Fruit fly (Drosophila melanogaster) whole organism: ENCODE results near the gene CG4970.

ENCODE experiments used
- CG8478 ChIP-seq: fragments of >200 bp; optimal IDR thresholded peaks from 2 replicates; lab custom pipeline; 2018; ENCODE audit warnings: inconsistent platforms
- Dll ChIP-seq: fragments of >200 bp; optimal IDR thresholded peaks from 2 replicates; lab custom pipeline; 2017
- EcR ChIP-seq, 2 experiments: fragments of >200 bp; optimal IDR thresholded peaks; 2 replicates each; lab custom pipeline; 2017; ENCODE audit warnings: missing biosample characterization in 2 of 2, missing genetic modification characterization in 2 of 2, missing genetic modification reagents in 2 of 2
- pan ChIP-seq: fragments of >200 bp; optimal IDR thresholded peaks from 2 replicates; lab custom pipeline; 2017
- psq ChIP-seq: fragments of >200 bp; optimal IDR thresholded peaks from 2 replicates; lab custom pipeline; 2017
- usp ChIP-seq: fragments of >200 bp; optimal IDR thresholded peaks from 2 replicates; lab custom pipeline; 2017; ENCODE audit warnings: missing biosample characterization, missing genetic modification characterization, mixed read lengths

DNA sequence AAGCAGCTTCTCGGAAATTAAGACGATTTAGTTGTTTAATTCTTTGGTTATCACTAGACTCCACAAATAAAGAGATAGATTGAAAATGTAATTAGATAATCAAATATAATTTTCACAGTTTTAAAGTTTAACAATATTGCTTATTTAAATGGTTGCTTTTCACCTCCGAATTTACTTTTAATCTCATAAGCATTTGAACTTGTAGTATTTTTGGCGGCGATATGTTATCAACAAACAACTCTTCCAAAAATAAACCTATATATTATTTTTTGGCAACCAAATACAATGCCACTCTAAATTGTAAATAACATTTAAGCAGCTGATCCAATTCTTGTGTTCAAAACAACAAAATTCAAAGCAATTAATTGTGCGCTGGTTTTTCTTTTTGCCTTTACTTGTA is 32.8 kb upstream of the CG4970 start, which contains the start of the genes CG43355 and sala:
- TF ChIP-seq pan (lab: Kevin White, UChicago), result no peak
- no peak for TF ChIP-seq psq (lab: Kevin White, UChicago)
- TF ChIP-seq usp, result no peak
- TF ChIP-seq CG8478 (lab: Kevin White, UChicago), result no peak
- no peak for TF ChIP-seq EcR (GFP tag; optimal IDR thresholded peaks at IDR 0.05; lab: Kevin White, UChicago)
- no peak for TF ChIP-seq Dll
